Worm (Caenorhabditis elegans): Measurements from ENCODE around the gene atgp-1.
"Not testable (repeated sequence)": the region's sequence is repeated elsewhere in the genome, so short reads cannot be mapped to it uniquely, and the experiment has no call there.

Gene atgp-1

ce11 chrIV:17293679-17294078 is 24.5 kb downstream of the atgp-1 start:
- no peak for TF ChIP-seq F13C5.2 (tag; optimal IDR thresholded peaks at IDR 0.05)
- no peak for TF ChIP-seq hmbx-1 (tag; optimal IDR thresholded peaks at IDR 0.05)
- TF ChIP-seq tra-4 (tag; optimal IDR thresholded peaks at IDR 0.05): no peak
- TF ChIP-seq flt-1 (GFP tag; IDR thresholded peaks at IDR 0.05): no peak
- no peak for TF ChIP-seq pes-1 (GFP tag; IDR thresholded peaks at IDR 0.05)
- TF ChIP-seq scrt-1 (GFP tag; IDR thresholded peaks at IDR 0.05): no peak
- TF ChIP-seq ama-1 (optimal IDR thresholded peaks at IDR 0.05): no peak
- TF ChIP-seq tbx-11 (GFP tag; IDR thresholded peaks at IDR 0.05): no peak
- no peak for TF ChIP-seq aly-1 (tag; optimal IDR thresholded peaks at IDR 0.05)
- TF ChIP-seq sea-1 (GFP tag; conservative IDR thresholded peaks at IDR 0.05): no peak
- TF ChIP-seq ceh-13 (GFP tag; optimal IDR thresholded peaks at IDR 0.05): no peak
- no peak for TF ChIP-seq ceh-36 (tag; optimal IDR thresholded peaks at IDR 0.05)
- no peak for TF ChIP-seq B0310.2 (tag; optimal IDR thresholded peaks at IDR 0.05)
- no peak for TF ChIP-seq tbx-37 (GFP tag; conservative IDR thresholded peaks at IDR 0.05)
- TF ChIP-seq hmg-4 (GFP tag; optimal IDR thresholded peaks at IDR 0.05): no peak
- no peak for TF ChIP-seq ets-7 (tag; optimal IDR thresholded peaks at IDR 0.05)
- no peak for TF ChIP-seq hnd-1 (tag; optimal IDR thresholded peaks at IDR 0.05)

- TF ChIP-seq ceh-36 (tag; optimal IDR thresholded peaks at IDR 0.05): no peak
- TF ChIP-seq ama-1 (optimal IDR thresholded peaks at IDR 0.05): no peak
- TF ChIP-seq ceh-13 (GFP tag; optimal IDR thresholded peaks at IDR 0.05): no peak
- TF ChIP-seq aly-1 (tag; optimal IDR thresholded peaks at IDR 0.05): no peak
- no peak for TF ChIP-seq ets-7 (tag; optimal IDR thresholded peaks at IDR 0.05)
- TF ChIP-seq flt-1 (GFP tag; IDR thresholded peaks at IDR 0.05): no peak
- no peak for TF ChIP-seq tbx-11 (GFP tag; IDR thresholded peaks at IDR 0.05)
- no peak for TF ChIP-seq F13C5.2 (tag; optimal IDR thresholded peaks at IDR 0.05)
- TF ChIP-seq scrt-1 (GFP tag; IDR thresholded peaks at IDR 0.05): no peak
- no peak for TF ChIP-seq B0310.2 (tag; optimal IDR thresholded peaks at IDR 0.05)
- TF ChIP-seq hnd-1 (tag; optimal IDR thresholded peaks at IDR 0.05): no peak
- TF ChIP-seq pes-1 (GFP tag; IDR thresholded peaks at IDR 0.05): no peak
- no peak for TF ChIP-seq tbx-37 (GFP tag; conservative IDR thresholded peaks at IDR 0.05)
- no peak for TF ChIP-seq hmbx-1 (tag; optimal IDR thresholded peaks at IDR 0.05)
- TF ChIP-seq tra-4 (tag; optimal IDR thresholded peaks at IDR 0.05): no peak
- TF ChIP-seq hmg-4 (GFP tag; optimal IDR thresholded peaks at IDR 0.05): no peak
- TF ChIP-seq sea-1 (GFP tag; conservative IDR thresholded peaks at IDR 0.05): no peak
Measured at ce11 chrIV:17294489-17294888, 25.3 kb downstream of the atgp-1 start, which contains the start of gene T28F3.5. Gene T28F3.5, plus strand, starts transcription at chrIV:17294789.

- no peak for TF ChIP-seq aly-1 (tag; optimal IDR thresholded peaks at IDR 0.05)
- TF ChIP-seq tbx-11 (GFP tag; IDR thresholded peaks at IDR 0.05): no peak
- no peak for TF ChIP-seq tra-4 (tag; optimal IDR thresholded peaks at IDR 0.05)
- no peak for TF ChIP-seq B0310.2 (tag; optimal IDR thresholded peaks at IDR 0.05)
- TF ChIP-seq ets-7 (tag; optimal IDR thresholded peaks at IDR 0.05): no peak
- no peak for TF ChIP-seq scrt-1 (GFP tag; IDR thresholded peaks at IDR 0.05)
- no peak for TF ChIP-seq sea-1 (GFP tag; conservative IDR thresholded peaks at IDR 0.05)
- no peak for TF ChIP-seq flt-1 (GFP tag; IDR thresholded peaks at IDR 0.05)
- TF ChIP-seq tbx-37 (GFP tag; conservative IDR thresholded peaks at IDR 0.05): no peak
- TF ChIP-seq ceh-13 (GFP tag; optimal IDR thresholded peaks at IDR 0.05): no peak
Measured at ce11 chrIV:17301933-17302332, 32.8 kb downstream of the atgp-1 start, which contains the start of gene ifta-2. Gene ifta-2, minus strand, starts transcription at chrIV:17302033.

ce11 chrIV:17307223-17307622 is 38.1 kb downstream of the atgp-1 start, which contains the start of gene T28F3.8:
Gene T28F3.8, minus strand, starts transcription at chrIV:17307323.
- TF ChIP-seq flt-1 (GFP tag; IDR thresholded peaks at IDR 0.05); hnd-1 (tag; optimal IDR thresholded peaks at IDR 0.05); B0310.2 (tag; optimal IDR thresholded peaks at IDR 0.05): not testable (repeated sequence)

ce11 chrIV:17308211-17308610 is 39.1 kb downstream of the atgp-1 start, which contains the start of gene T28F3.9:
Gene T28F3.9, plus strand, starts transcription at chrIV:17308511.
- TF ChIP-seq ceh-13 (GFP tag; optimal IDR thresholded peaks at IDR 0.05) (no peak), tra-4 (tag; optimal IDR thresholded peaks at IDR 0.05) (no peak), hmbx-1 (tag; optimal IDR thresholded peaks at IDR 0.05) (no peak), scrt-1 (GFP tag; IDR thresholded peaks at IDR 0.05) (no peak), pes-1 (GFP tag; IDR thresholded peaks at IDR 0.05) (no peak), ceh-36 (tag; optimal IDR thresholded peaks at IDR 0.05) (no peak), B0310.2 (tag; optimal IDR thresholded peaks at IDR 0.05) (no peak), hmg-4 (GFP tag; optimal IDR thresholded peaks at IDR 0.05) (no peak), ama-1 (optimal IDR thresholded peaks at IDR 0.05) (no peak), hnd-1 (tag; optimal IDR thresholded peaks at IDR 0.05) (no peak), F13C5.2 (tag; optimal IDR thresholded peaks at IDR 0.05) (no peak), tbx-11 (GFP tag; IDR thresholded peaks at IDR 0.05) (no peak), sea-1 (GFP tag; conservative IDR thresholded peaks at IDR 0.05) (no peak), ets-7 (tag; optimal IDR thresholded peaks at IDR 0.05) (no peak), flt-1 (GFP tag; IDR thresholded peaks at IDR 0.05) (no peak), tbx-37 (GFP tag; conservative IDR thresholded peaks at IDR 0.05) (no peak)

- TF ChIP-seq scrt-1 (GFP tag; IDR thresholded peaks at IDR 0.05) (no peak), hmg-4 (GFP tag; optimal IDR thresholded peaks at IDR 0.05) (no peak), tbx-37 (GFP tag; conservative IDR thresholded peaks at IDR 0.05) (no peak), ceh-13 (GFP tag; optimal IDR thresholded peaks at IDR 0.05) (no peak), B0310.2 (tag; optimal IDR thresholded peaks at IDR 0.05) (no peak), aly-1 (tag; optimal IDR thresholded peaks at IDR 0.05) (no peak), F13C5.2 (tag; optimal IDR thresholded peaks at IDR 0.05) (no peak), ama-1 (optimal IDR thresholded peaks at IDR 0.05) (no peak), flt-1 (GFP tag; IDR thresholded peaks at IDR 0.05) (no peak), hnd-1 (tag; optimal IDR thresholded peaks at IDR 0.05) (no peak), hmbx-1 (tag; optimal IDR thresholded peaks at IDR 0.05) (no peak), sea-1 (GFP tag; conservative IDR thresholded peaks at IDR 0.05) (no peak), ets-7 (tag; optimal IDR thresholded peaks at IDR 0.05) (no peak), pes-1 (GFP tag; IDR thresholded peaks at IDR 0.05) (no peak), tbx-11 (GFP tag; IDR thresholded peaks at IDR 0.05) (no peak), ceh-36 (tag; optimal IDR thresholded peaks at IDR 0.05) (no peak)
Measured at ce11 chrIV:17311842-17312241, 42.7 kb downstream of the atgp-1 start, which contains the start of gene snf-9. Gene snf-9, plus strand, starts transcription at chrIV:17312142.

ce11 chrIV:17316398-17316797 is 47.3 kb downstream of the atgp-1 start, which contains the start of gene C49C3.20:
Gene C49C3.20, minus strand, starts transcription at chrIV:17316498.
- TF ChIP-seq F13C5.2 (tag; optimal IDR thresholded peaks at IDR 0.05) (no peak), ets-7 (tag; optimal IDR thresholded peaks at IDR 0.05) (no peak), ceh-36 (tag; optimal IDR thresholded peaks at IDR 0.05) (no peak), B0310.2 (tag; optimal IDR thresholded peaks at IDR 0.05) (no peak), hmbx-1 (tag; optimal IDR thresholded peaks at IDR 0.05) (no peak), tbx-11 (GFP tag; IDR thresholded peaks at IDR 0.05) (no peak), hnd-1 (tag; optimal IDR thresholded peaks at IDR 0.05) (no peak), ama-1 (optimal IDR thresholded peaks at IDR 0.05) (no peak), ceh-13 (GFP tag; optimal IDR thresholded peaks at IDR 0.05) (no peak), scrt-1 (GFP tag; IDR thresholded peaks at IDR 0.05) (no peak), pes-1 (GFP tag; IDR thresholded peaks at IDR 0.05) (no peak), flt-1 (GFP tag; IDR thresholded peaks at IDR 0.05) (no peak), sea-1 (GFP tag; conservative IDR thresholded peaks at IDR 0.05) (no peak), hmg-4 (GFP tag; optimal IDR thresholded peaks at IDR 0.05) (no peak), tbx-37 (GFP tag; conservative IDR thresholded peaks at IDR 0.05) (no peak), tra-4 (tag; optimal IDR thresholded peaks at IDR 0.05) (no peak)
